Worm (Caenorhabditis elegans) whole organism, young adult: ENCODE data around the gene cyp-33C9.
"Not testable (repeated sequence)": the region's sequence is repeated elsewhere in the genome, so short reads cannot be mapped to it uniquely, and the experiment has no call there.

Experiments used
- B0035.1 ChIP-seq: sonication (generic microtip); optimal IDR thresholded peaks from 2 replicates; lab custom pipeline; 2016; ENCODE audit warnings: missing genetic modification characterization, mild to moderate bottlenecking, missing compliant biosample characterization, missing genotype, missing genetic modification reagents
- C17E4.6 ChIP-seq: fragments of 200-800 bp; sonication (Bioruptor generic); IDR thresholded peaks from 2 replicates; pipeline ENCODE4 v1.3.6; 2022; ENCODE audit warnings: missing genetic modification reagents, missing genetic modification characterization, missing compliant biosample characterization
- F39B2.1 ChIP-seq: fragments of 200-800 bp; sonication (Bioruptor generic); IDR thresholded peaks from 2 replicates; pipeline ENCODE4 v1.3.6; 2022; ENCODE audit warnings: missing genetic modification reagents, missing genetic modification characterization, missing compliant biosample characterization
- F57A8.1 ChIP-seq: fragments of 200-800 bp; sonication (Bioruptor generic); optimal IDR thresholded peaks from 2 replicates; lab custom pipeline; 2018; ENCODE audit warnings: mild to moderate bottlenecking, missing genetic modification characterization, moderate library complexity, missing compliant biosample characterization
- K11D2.4 ChIP-seq: fragments of 200-800 bp; sonication (Bioruptor generic); IDR thresholded peaks from 2 replicates; pipeline ENCODE4 v1.3.6; 2022; ENCODE audit warnings: missing genetic modification reagents, missing genetic modification characterization, missing compliant biosample characterization
- K12H6.12 ChIP-seq: fragments of 200-800 bp; sonication (Bioruptor generic); optimal IDR thresholded peaks from 2 replicates; lab custom pipeline; 2018; ENCODE audit warnings: mild to moderate bottlenecking, missing genetic modification characterization, missing compliant biosample characterization
- Y53F4B.3 ChIP-seq: fragments of 200-800 bp; sonication (Bioruptor generic); IDR thresholded peaks from 2 replicates; pipeline ENCODE4 v1.3.6; 2022; ENCODE audit warnings: missing genetic modification reagents, missing genetic modification characterization, missing compliant biosample characterization
- Y56A3A.18 ChIP-seq: fragments of 200-800 bp; sonication (Bioruptor generic); IDR thresholded peaks from 2 replicates; pipeline ENCODE4 v1.3.6; 2022; ENCODE audit warnings: missing genetic modification reagents, missing genetic modification characterization, missing compliant biosample characterization
- athp-1 ChIP-seq: sonication (generic microtip); optimal IDR thresholded peaks from 2 replicates; lab custom pipeline; 2017; ENCODE audit warnings: mild to moderate bottlenecking, missing genetic modification characterization, missing compliant biosample characterization
- attf-3 ChIP-seq: fragments of 200-800 bp; sonication (Bioruptor generic); conservative IDR thresholded peaks from 2 replicates; pipeline ENCODE4 v1.3.6; 2022; ENCODE audit warnings: missing genetic modification reagents, missing genetic modification characterization, missing compliant biosample characterization
- bed-1 ChIP-seq: fragments of 200-800 bp; sonication (Bioruptor generic); IDR thresholded peaks from 2 replicates; pipeline ENCODE4 v1.3.6; 2022; ENCODE audit warnings: missing genetic modification reagents, missing genetic modification characterization, missing compliant biosample characterization
- die-1 ChIP-seq: sonication (generic microtip); optimal IDR thresholded peaks from 2 replicates; lab custom pipeline; 2016; ENCODE audit warnings: missing genotype, mild to moderate bottlenecking, missing genetic modification characterization, missing compliant biosample characterization
- dox-1 ChIP-seq: fragments of 200-800 bp; sonication (Bioruptor generic); IDR thresholded peaks from 2 replicates; pipeline ENCODE4 v1.3.6; 2022; ENCODE audit warnings: missing genetic modification reagents, missing genetic modification characterization, missing compliant biosample characterization
- efl-1 ChIP-seq: fragments of 150-350 bp; optimal IDR thresholded peaks from 2 replicates; lab custom pipeline; 2014; ENCODE audit warnings: missing biosample characterization, missing genetic modification reagents, missing genetic modification characterization
- egl-18 ChIP-seq: fragments of 200-800 bp; sonication (Bioruptor generic); IDR thresholded peaks from 2 replicates; pipeline ENCODE4 v1.3.6; 2022; ENCODE audit warnings: missing genetic modification reagents, missing genetic modification characterization, missing compliant biosample characterization
- hrde-1 ChIP-seq: sonication (generic microtip); optimal IDR thresholded peaks from 2 replicates; lab custom pipeline; 2016; ENCODE audit warnings: missing genetic modification characterization, mild to moderate bottlenecking, missing compliant biosample characterization, moderate library complexity, missing genotype, missing genetic modification reagents, borderline replicate concordance
- hsf-1 ChIP-seq: fragments of 200-800 bp; sonication (Bioruptor generic); IDR thresholded peaks from 2 replicates; pipeline ENCODE4 v1.3.6; 2022; ENCODE audit warnings: missing genetic modification reagents, missing genetic modification characterization, missing compliant biosample characterization
- let-607 ChIP-seq, 2 experiments: fragments of 200-800 bp in 1 of 2; sonication (Bioruptor generic) in 1 of 2; sonication (generic microtip) in 1 of 2; optimal IDR thresholded peaks; 2 replicates each; lab custom pipeline; 2016 to 2018; ENCODE audit warnings: mild to moderate bottlenecking in 2 of 2, missing compliant biosample characterization in 2 of 2, missing genetic modification characterization in 2 of 2, moderate library complexity in 2 of 2, missing genotype in 1 of 2
- lin-35 ChIP-seq, 3 experiments: fragments of 150-350 bp in 2 of 3; sonication (generic microtip) in 1 of 3; optimal IDR thresholded peaks; 2 replicates each; lab custom pipeline; 2014 to 2018; ENCODE audit warnings: missing biosample characterization in 3 of 3, missing genetic modification characterization in 3 of 3, missing genetic modification reagents in 3 of 3
- nfyb-1 ChIP-seq: fragments of 200-800 bp; sonication (Bioruptor generic); IDR thresholded peaks from 2 replicates; pipeline ENCODE4 v1.3.6; 2022; ENCODE audit warnings: missing genetic modification reagents, missing genetic modification characterization, missing compliant biosample characterization
- nhr-90 ChIP-seq: sonication (generic microtip); optimal IDR thresholded peaks from 2 replicates; lab custom pipeline; 2016; ENCODE audit warnings: missing genotype, mild to moderate bottlenecking, missing genetic modification characterization, missing compliant biosample characterization
- rcor-1 ChIP-seq: fragments of 200-800 bp; sonication (Bioruptor generic); IDR thresholded peaks from 2 replicates; pipeline ENCODE4 v1.3.6; 2022; ENCODE audit warnings: missing genetic modification reagents, missing genetic modification characterization, missing compliant biosample characterization
- repo-1 ChIP-seq: sonication (generic microtip); optimal IDR thresholded peaks from 2 replicates; lab custom pipeline; 2017; ENCODE audit warnings: mild to moderate bottlenecking, missing genetic modification characterization, missing compliant biosample characterization
- snpc-1.1 ChIP-seq: sonication (generic microtip); optimal IDR thresholded peaks from 2 replicates; lab custom pipeline; 2017; ENCODE audit warnings: missing genetic modification characterization, mild to moderate bottlenecking, missing compliant biosample characterization, antibody characterized with exemption, moderate library complexity, missing genotype, missing genetic modification reagents; ENCODE audit not compliant: insufficient read depth
- snpc-4 ChIP-seq, 5 experiments: fragments of 150-350 bp in 1 of 5; sonication (generic microtip) in 4 of 5; optimal IDR thresholded peaks; 2 replicates each; lab custom pipeline; 2014 to 2018; ENCODE audit warnings: missing genetic modification characterization in 5 of 5, missing biosample characterization in 3 of 5, antibody characterized with exemption in 2 of 5, mild to moderate bottlenecking in 2 of 5, missing compliant biosample characterization in 2 of 5, missing genotype in 2 of 5, moderate library complexity in 2 of 5, missing genetic modification reagents in 1 of 5
- somi-1 ChIP-seq: fragments of 200-800 bp; sonication (Bioruptor generic); optimal IDR thresholded peaks from 2 replicates; lab custom pipeline; 2018; ENCODE audit warnings: mild to moderate bottlenecking, missing genetic modification characterization, missing compliant biosample characterization
- sptf-2 ChIP-seq: fragments of 200-800 bp; sonication (Bioruptor generic); optimal IDR thresholded peaks from 2 replicates; lab custom pipeline; 2018; ENCODE audit warnings: mild to moderate bottlenecking, missing genetic modification characterization, missing compliant biosample characterization
- unc-62 ChIP-seq: fragments of 150-350 bp; optimal IDR thresholded peaks from 2 replicates; lab custom pipeline; 2014; ENCODE audit warnings: missing biosample characterization, missing genetic modification reagents, missing genetic modification characterization
- zfh-2 ChIP-seq: fragments of 200-800 bp; sonication (Bioruptor generic); conservative IDR thresholded peaks from 2 replicates; pipeline ENCODE4 v1.3.6; 2022; ENCODE audit warnings: missing genetic modification reagents, missing genetic modification characterization, missing compliant biosample characterization
- zim-3 ChIP-seq: sonication (generic microtip); optimal IDR thresholded peaks from 2 replicates; lab custom pipeline; 2017; ENCODE audit warnings: mild to moderate bottlenecking, missing genetic modification characterization, moderate library complexity, missing compliant biosample characterization
- ztf-3 ChIP-seq: fragments of 200-800 bp; sonication (Bioruptor generic); optimal IDR thresholded peaks from 2 replicates; lab custom pipeline; 2018; ENCODE audit warnings: mild to moderate bottlenecking, missing genetic modification characterization, missing compliant biosample characterization

cyp-33C9 gene

ce11 chrV:3106785-3107184, 12.4 kb upstream of the cyp-33C9 start:
- no peak for TF ChIP-seq ztf-3 (GFP tag; lab: Kevin White, UChicago)
- TF ChIP-seq hsf-1 = no peak
- TF ChIP-seq F39B2.1 = no peak
- no peak for TF ChIP-seq Y53F4B.3
- TF ChIP-seq repo-1 (tag; lab: Kevin White, UChicago) = no peak
- peak; percentile 21 for TF ChIP-seq snpc-4 (GFP tag; optimal IDR thresholded peaks at IDR 0.05; lab: Kevin White, UChicago)
- TF ChIP-seq snpc-4 (tag; optimal IDR thresholded peaks at IDR 0.05; lab: Kevin White, UChicago) = peak in 1 of 4 experiments; percentile 91
- TF ChIP-seq egl-18 (GFP tag; lab: Robert Waterston, UW) = 0 out of 2 replicates have a peak, but pooled peaks have one; percentile 14
- TF ChIP-seq C17E4.6 = no peak
- peak; percentile 63 for TF ChIP-seq snpc-1.1 (tag; lab: Kevin White, UChicago)
- TF ChIP-seq nfyb-1 (GFP tag; lab: Robert Waterston, UW) = no peak
- TF ChIP-seq dox-1 (GFP tag; lab: Robert Waterston, UW) = no peak
- TF ChIP-seq F57A8.1 (GFP tag; lab: Kevin White, UChicago) = no peak
- no peak for TF ChIP-seq B0035.1 (tag; lab: Kevin White, UChicago)
- no peak for TF ChIP-seq bed-1
- TF ChIP-seq nhr-90 = no peak
- no peak for TF ChIP-seq hrde-1 (tag; lab: Kevin White, UChicago)
- TF ChIP-seq, all 124 proteins: peak for 3

DNA sequence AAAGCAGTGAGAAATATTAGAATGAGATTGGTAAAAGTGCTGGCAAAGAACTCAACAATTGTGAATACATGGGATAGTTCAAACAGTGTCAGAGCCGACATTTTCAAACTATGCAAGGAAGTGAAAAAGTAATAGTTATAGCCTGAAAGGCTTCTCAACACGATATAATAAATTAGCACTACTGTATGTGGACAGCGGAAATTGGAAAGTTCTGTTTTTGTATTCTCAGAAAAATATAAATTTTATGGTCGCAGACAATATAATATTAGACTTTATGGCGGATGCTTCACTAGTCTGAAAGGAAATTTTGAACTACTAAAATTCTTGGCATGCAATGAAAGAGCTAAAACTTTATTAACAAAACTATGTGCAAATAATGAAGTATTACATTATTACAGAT, 11.4 kb upstream of the cyp-33C9 start, which contains the start of gene str-69:
Gene str-69, minus strand, starts transcription at position 101 of the 400 bp plus-strand sequence.
- TF ChIP-seq attf-3 (GFP tag; lab: Robert Waterston, UW) = no peak
- TF ChIP-seq sptf-2 (GFP tag; lab: Kevin White, UChicago) = no peak
- no peak for TF ChIP-seq athp-1 (tag; lab: Kevin White, UChicago)
- TF ChIP-seq rcor-1 (GFP tag; lab: Robert Waterston, UW) = no peak
- TF ChIP-seq unc-62 (GFP tag; lab: Kevin White, UChicago) = no peak
- TF ChIP-seq lin-35 (GFP tag; optimal IDR thresholded peaks at IDR 0.05; lab: Kevin White, UChicago) = no peak
- no peak for TF ChIP-seq somi-1
- no peak for TF ChIP-seq dox-1 (GFP tag; lab: Robert Waterston, UW)
- no peak for TF ChIP-seq K11D2.4 (GFP tag; lab: Robert Waterston, UW)
- TF ChIP-seq zim-3 (tag; lab: Kevin White, UChicago) = no peak
- TF ChIP-seq let-607 (tag; optimal IDR thresholded peaks at IDR 0.05; lab: Kevin White, UChicago) = no peak

- no peak for TF ChIP-seq Y53F4B.3
- TF ChIP-seq efl-1 (GFP tag; lab: Kevin White, UChicago) = no peak
- no peak for TF ChIP-seq Y56A3A.18 (GFP tag; lab: Robert Waterston, UW)
Measured at ce11 chrV:3104134-3104533, 9.8 kb upstream of the cyp-33C9 start, which contains the start of gene str-66. str-66 (minus strand) TSS chrV:3104234.

- TF ChIP-seq B0035.1 (tag; lab: Kevin White, UChicago); K12H6.12; zfh-2: not testable (repeated sequence)
Measured at ce11 chrV:3102049-3102448, 7.7 kb upstream of the cyp-33C9 start, which contains the start of gene Y73C8C.4. Y73C8C.4 (minus strand) TSS chrV:3102149.

DNA sequence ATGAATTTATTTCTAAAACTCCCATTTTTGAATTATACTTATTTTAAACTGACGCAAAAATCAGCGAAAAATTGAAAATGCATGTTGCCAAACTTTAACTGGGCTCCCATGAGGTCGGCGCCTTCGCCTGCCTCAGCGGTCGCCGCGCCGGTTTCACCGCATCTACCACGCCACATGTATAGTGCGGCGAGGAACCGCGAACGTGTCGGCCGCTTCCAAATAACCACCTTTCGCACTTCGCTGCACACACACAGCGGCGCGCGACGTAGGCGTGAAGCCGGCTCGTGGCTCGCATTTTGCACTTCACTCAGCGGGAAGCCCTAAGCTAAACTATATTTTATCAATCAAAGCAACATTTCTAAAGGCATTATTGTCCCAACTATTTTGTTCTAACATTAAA, 6.2 kb upstream of the cyp-33C9 start:
- TF ChIP-seq snpc-4 (GFP tag; optimal IDR thresholded peaks at IDR 0.05; lab: Kevin White, UChicago) (no peak), snpc-4 (tag; optimal IDR thresholded peaks at IDR 0.05; lab: Kevin White, UChicago) (peak in 1 of 4 experiments; percentile 53), die-1 (tag; lab: Kevin White, UChicago) (no peak)
